Worm (Caenorhabditis elegans) whole organism, L4/young adult: Measurements from ENCODE around the gene F37A4.4.

Experiments used
- W03F9.2 ChIP-seq: fragments of 150-350 bp; optimal IDR thresholded peaks from 2 replicates; lab custom pipeline; 2014; ENCODE audit warnings: missing biosample characterization, missing genetic modification characterization
- dao-5 ChIP-seq: sonication (generic microtip); optimal IDR thresholded peaks from 2 replicates; lab custom pipeline; 2016; ENCODE audit warnings: missing genotype, missing genetic modification characterization, moderate library complexity, missing compliant biosample characterization
- him-1 ChIP-seq: sonication (generic microtip); optimal IDR thresholded peaks from 2 replicates; lab custom pipeline; 2016; ENCODE audit warnings: missing genotype, missing genetic modification reagents, missing genetic modification characterization, missing compliant biosample characterization

ce11 chrIII:6734420-6734819 lies 21.1 kb downstream of the F37A4.4 start, which contains the start of gene Y102E9.3:
- TF ChIP-seq him-1 (tag; lab: Kevin White, UChicago) (no peak), dao-5 (tag; lab: Kevin White, UChicago) (no peak), W03F9.2 (tag; lab: Kevin White, UChicago) (no peak)
